Fruit fly (Drosophila melanogaster): Measurements from ENCODE around the gene CG42394.

The CG42394 gene

DNA sequence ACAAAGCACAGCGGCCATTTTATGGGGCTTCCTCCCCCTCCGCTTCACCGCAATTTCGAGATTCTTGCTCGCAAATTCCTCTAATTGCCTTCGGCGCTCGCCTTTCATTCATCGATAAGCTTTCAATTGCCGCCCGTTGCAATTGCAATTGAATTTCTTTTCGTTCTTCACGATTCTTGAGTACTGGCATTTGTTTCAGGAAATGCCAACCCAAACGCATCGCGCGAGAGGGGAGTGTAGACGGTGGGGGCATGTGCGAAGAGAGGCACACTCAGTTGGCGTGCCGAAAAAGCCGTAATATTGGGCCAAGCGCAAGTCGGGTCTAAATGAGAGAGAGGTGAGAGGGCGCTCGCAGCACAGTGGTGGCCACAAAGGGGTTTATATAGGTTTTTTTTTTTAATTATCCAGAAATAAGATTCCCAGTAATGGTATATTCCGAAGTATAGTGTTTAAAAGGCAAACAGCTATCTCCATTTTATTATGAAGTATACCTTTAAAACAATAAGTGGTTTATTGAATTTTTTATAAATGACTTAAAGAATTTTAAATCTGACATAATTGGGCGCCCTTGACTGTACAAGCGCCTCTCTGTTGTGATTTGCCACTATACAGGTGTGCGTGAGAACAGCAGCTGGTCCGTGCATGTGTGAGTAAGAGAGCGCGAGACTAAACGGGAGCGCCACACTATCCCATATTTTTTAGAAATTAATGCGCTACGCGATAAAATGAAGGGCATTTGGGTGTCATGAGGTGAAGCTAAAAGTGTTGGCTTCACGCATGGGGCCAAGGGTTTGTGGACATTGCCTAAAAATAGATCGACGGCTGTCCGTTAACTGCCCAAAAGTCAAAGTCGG, 37.1 kb downstream of the CG42394 start (continued):
- TF ChIP-seq CG18599 (GFP tag; optimal IDR thresholded peaks at IDR 0.05) (peak; percentile 97), br (optimal IDR thresholded peaks at IDR 0.05) (no peak), phol (tag; optimal IDR thresholded peaks at IDR 0.05) (peak; percentile 84), CG4282 (GFP tag; optimal IDR thresholded peaks at IDR 0.05) (peak; percentile 66), ro (GFP tag; IDR thresholded peaks at IDR 0.05) (peak; percentile 64), Ets97D (GFP tag; optimal IDR thresholded peaks at IDR 0.05) (peak; percentile 56), CG12104 (GFP tag; optimal IDR thresholded peaks at IDR 0.05) (peak; percentile 87), CG15696 (tag; optimal IDR thresholded peaks at IDR 0.05) (peak; percentile 75), CG2199 (GFP tag; IDR thresholded peaks at IDR 0.05) (peak; percentile 29; the same call in 1 of the 3 replicates), CG13624 (GFP tag; optimal IDR thresholded peaks at IDR 0.05) (peak; percentile 90), gem (tag; optimal IDR thresholded peaks at IDR 0.05) (peak; percentile 94), BEAF-32 (GFP tag; optimal IDR thresholded peaks at IDR 0.05) (peak; percentile 6), D19B (GFP tag; optimal IDR thresholded peaks at IDR 0.05) (peak; percentile 73), vnd (GFP tag; IDR thresholded peaks at IDR 0.05; ENCODE audit: partially characterized antibody) (no peak), kni (GFP tag; optimal IDR thresholded peaks at IDR 0.05) (peak; percentile 88), Bteb2 (GFP tag; optimal IDR thresholded peaks at IDR 0.05) (peak; percentile 88), NC2β (GFP tag; optimal IDR thresholded peaks at IDR 0.05) (peak; percentile 69), Optix (GFP tag; IDR thresholded peaks at IDR 0.05) (peak; percentile 58; the same call in 1 of the 3 replicates), CG43689 (GFP tag; IDR thresholded peaks at IDR 0.05) (peak; percentile 69), kah (GFP tag; optimal IDR thresholded peaks at IDR 0.05) (peak; percentile 89), hth (optimal IDR thresholded peaks at IDR 0.05) (no peak), danr (GFP tag; IDR thresholded peaks at IDR 0.05) (peak; percentile 81), Mad (GFP tag; optimal IDR thresholded peaks at IDR 0.05) (peak; percentile 71), bcd (GFP tag; optimal IDR thresholded peaks at IDR 0.05) (peak; percentile 91), cas (GFP tag; IDR thresholded peaks at IDR 0.05) (peak; percentile 75), CG31224 (GFP tag; IDR thresholded peaks at IDR 0.05) (peak; percentile 84), dimm (GFP tag; IDR thresholded peaks at IDR 0.05) (peak; percentile 50; the same call in 1 of the 2 replicates), H15 (GFP tag; IDR thresholded peaks at IDR 0.05) (peak; percentile 67; the same call in 2 of the 3 replicates), Meics (GFP tag; optimal IDR thresholded peaks at IDR 0.05) (peak; percentile 94), MTF-1 (GFP tag; optimal IDR thresholded peaks at IDR 0.05; ENCODE audit: borderline replicate concordance) (peak; percentile 25), CG2116 (GFP tag; optimal IDR thresholded peaks at IDR 0.05) (peak; percentile 47), CG11456 (GFP tag; IDR thresholded peaks at IDR 0.05) (peak; percentile 84), Mes4 (GFP tag; optimal IDR thresholded peaks at IDR 0.05) (peak; percentile 82), ara (GFP tag; IDR thresholded peaks at IDR 0.05) (peak; percentile 77), otp (GFP tag; IDR thresholded peaks at IDR 0.05) (peak; percentile 44; the same call in 1 of the 3 replicates), gsb (GFP tag; IDR thresholded peaks at IDR 0.05) (peak; percentile 77; the same call in 1 of the 2 replicates), jing (GFP tag; optimal IDR thresholded peaks at IDR 0.05) (peak; percentile 55), HLHmδ (GFP tag; optimal IDR thresholded peaks at IDR 0.05) (no peak), bsh (GFP tag; optimal IDR thresholded peaks at IDR 0.05) (peak; percentile 73 to 90), Dek (tag; optimal IDR thresholded peaks at IDR 0.05) (peak; percentile 86), CG5180 (GFP tag; optimal IDR thresholded peaks at IDR 0.05) (peak; percentile 70), CG4730 (GFP tag; IDR thresholded peaks at IDR 0.05) (peak; percentile 76), Abd-B (GFP tag; optimal IDR thresholded peaks at IDR 0.05) (peak; percentile 81), CG6854 (GFP tag; optimal IDR thresholded peaks at IDR 0.05) (peak; percentile 92), CG6683 (GFP tag; optimal IDR thresholded peaks at IDR 0.05) (peak; percentile 91), rib (GFP tag; IDR thresholded peaks at IDR 0.05) (peak; percentile 81), gt (GFP tag; IDR thresholded peaks at IDR 0.05) (peak; percentile 56; the same call in 1 of the 2 replicates), pnt (GFP tag; optimal IDR thresholded peaks at IDR 0.05) (peak; percentile 66), Hmr (GFP tag; optimal IDR thresholded peaks at IDR 0.05) (peak; percentile 96)

All from whole organism, embryonic.